Worm (Caenorhabditis elegans) whole organism, L1 larva: Measurements from ENCODE around the gene ilys-6.
A peak's percentile ranks its signal among the peaks of the same experiment; 100 is the strongest.

Experiments
- C04F5.9 ChIP-seq: sonication (generic microtip); optimal IDR thresholded peaks from 2 replicates; lab custom pipeline; 2016; ENCODE audit warnings: missing genetic modification characterization, missing compliant biosample characterization
- C16A3.4 ChIP-seq: fragments of 150-350 bp; optimal IDR thresholded peaks from 2 replicates; lab custom pipeline; 2014; ENCODE audit warnings: missing biosample characterization, missing genetic modification characterization
- Y116A8C.19 ChIP-seq: sonication (generic microtip); optimal IDR thresholded peaks from 2 replicates; lab custom pipeline; 2016; ENCODE audit warnings: missing compliant biosample characterization, missing genetic modification characterization, borderline replicate concordance
- aly-2 ChIP-seq: fragments of 150-350 bp; optimal IDR thresholded peaks from 2 replicates; lab custom pipeline; 2014; ENCODE audit warnings: missing biosample characterization, missing genetic modification characterization
- ama-1 ChIP-seq: fragments of 150-350 bp; optimal IDR thresholded peaks from 2 replicates; lab custom pipeline; 2014
- blmp-1 ChIP-seq: fragments of 150-350 bp; optimal IDR thresholded peaks from 2 replicates; lab custom pipeline; 2014; ENCODE audit warnings: missing biosample characterization, missing genetic modification characterization
- ceh-8 ChIP-seq: fragments of 200-800 bp; sonication (Bioruptor generic); optimal IDR thresholded peaks from 2 replicates; lab custom pipeline; 2018; ENCODE audit warnings: mild to moderate bottlenecking, missing genetic modification characterization, moderate library complexity, missing compliant biosample characterization
- ceh-82 ChIP-seq, 3 experiments: fragments of 150-350 bp in 1 of 3; sonication (generic microtip) in 2 of 3; optimal IDR thresholded peaks; 2 replicates each; lab custom pipeline; 2014 to 2017; ENCODE audit warnings: missing biosample characterization in 3 of 3, missing genetic modification characterization in 3 of 3
- ceh-90 ChIP-seq: sonication (generic microtip); optimal IDR thresholded peaks from 2 replicates; lab custom pipeline; 2016; ENCODE audit warnings: missing genetic modification characterization, missing compliant biosample characterization
- dpl-1 ChIP-seq, 3 experiments: fragments of 150-350 bp in 2 of 3; sonication (generic microtip) in 1 of 3; optimal IDR thresholded peaks; 2 replicates each; lab custom pipeline; 2014 to 2017; ENCODE audit warnings: missing biosample characterization in 3 of 3, missing genetic modification characterization in 3 of 3, missing genetic modification reagents in 3 of 3
- dsc-1 ChIP-seq: sonication (generic microtip); optimal IDR thresholded peaks from 2 replicates; lab custom pipeline; 2016; ENCODE audit warnings: mild to moderate bottlenecking, missing genetic modification characterization, missing compliant biosample characterization
- efl-1 ChIP-seq, 4 experiments: fragments of 150-350 bp; optimal IDR thresholded peaks in 3 of 4; peaks in 1 of 4; 1 replicate in 1 of 4; 2 replicates in 3 of 4; lab custom pipeline; 2014; ENCODE audit warnings: missing biosample characterization in 2 of 4, missing genetic modification characterization in 2 of 4, missing genetic modification reagents in 2 of 4
- egl-13 ChIP-seq: sonication (generic microtip); optimal IDR thresholded peaks from 2 replicates; lab custom pipeline; 2016; ENCODE audit warnings: missing genotype, missing genetic modification reagents, missing genetic modification characterization, missing compliant biosample characterization
- egl-27 ChIP-seq, 2 experiments: fragments of 150-350 bp in 1 of 2; sonication (generic microtip); optimal IDR thresholded peaks; 3 replicates each; lab custom pipeline; 2017 to 2018; ENCODE audit warnings: missing biosample characterization in 2 of 2, missing genetic modification characterization in 2 of 2, missing genetic modification reagents in 2 of 2
- fkh-10 ChIP-seq: sonication (generic microtip); optimal IDR thresholded peaks from 2 replicates; lab custom pipeline; 2017; ENCODE audit warnings: missing biosample characterization, missing genetic modification reagents, missing genetic modification characterization
- fkh-4 ChIP-seq: sonication (generic microtip); optimal IDR thresholded peaks from 2 replicates; lab custom pipeline; 2016; ENCODE audit warnings: missing compliant biosample characterization, missing genetic modification characterization, borderline replicate concordance
- fkh-8 ChIP-seq: sonication (generic microtip); optimal IDR thresholded peaks from 2 replicates; lab custom pipeline; 2016; ENCODE audit warnings: mild to moderate bottlenecking, missing genetic modification characterization, missing compliant biosample characterization
- fos-1 ChIP-seq: fragments of 150-350 bp; optimal IDR thresholded peaks from 2 replicates; lab custom pipeline; 2014; ENCODE audit warnings: missing biosample characterization, missing genetic modification characterization
- irx-1 ChIP-seq: sonication (generic microtip); optimal IDR thresholded peaks from 2 replicates; lab custom pipeline; 2016; ENCODE audit warnings: missing genetic modification characterization, missing compliant biosample characterization
- isw-1 ChIP-seq: fragments of 200-800 bp; sonication (Bioruptor generic); IDR thresholded peaks from 2 replicates; pipeline ENCODE4 v1.3.6; 2022; ENCODE audit warnings: missing genetic modification characterization, missing compliant biosample characterization
- jun-1 ChIP-seq: fragments of 150-350 bp; optimal IDR thresholded peaks from 2 replicates; lab custom pipeline; 2014; ENCODE audit warnings: missing biosample characterization, missing genetic modification reagents, missing genetic modification characterization
- lin-13 ChIP-seq: fragments of 150-350 bp; optimal IDR thresholded peaks from 2 replicates; lab custom pipeline; 2014; ENCODE audit warnings: missing biosample characterization, missing genetic modification reagents, missing genetic modification characterization
- lin-14 ChIP-seq: fragments of 200-800 bp; sonication (Bioruptor generic); optimal IDR thresholded peaks from 2 replicates; lab custom pipeline; 2018; ENCODE audit warnings: mild to moderate bottlenecking, missing genetic modification characterization, moderate library complexity, missing compliant biosample characterization
- lin-35 ChIP-seq, 2 experiments: fragments of 150-350 bp; optimal IDR thresholded peaks; 2 replicates each; lab custom pipeline; 2014; ENCODE audit warnings: missing biosample characterization in 2 of 2, missing genetic modification characterization in 2 of 2, missing genetic modification reagents in 2 of 2
- lin-39 ChIP-seq: fragments of 150-350 bp; optimal IDR thresholded peaks from 2 replicates; lab custom pipeline; 2014; ENCODE audit warnings: missing biosample characterization, missing genetic modification reagents, missing genetic modification characterization
- lsy-2 ChIP-seq, 2 experiments: fragments of 150-350 bp; optimal IDR thresholded peaks; 2 replicates each; lab custom pipeline; 2014; ENCODE audit warnings: missing biosample characterization in 2 of 2, missing genetic modification characterization in 2 of 2
- mab-9 ChIP-seq: fragments of 200-800 bp; sonication (Bioruptor generic); IDR thresholded peaks from 2 replicates; pipeline ENCODE4 v1.3.6; 2022; ENCODE audit warnings: missing genetic modification reagents, missing genetic modification characterization, missing compliant biosample characterization
- mdl-1 ChIP-seq, 2 experiments: fragments of 150-350 bp; optimal IDR thresholded peaks; 2 replicates each; lab custom pipeline; 2014 to 2017; ENCODE audit warnings: missing biosample characterization in 2 of 2, missing genetic modification characterization in 2 of 2, inconsistent platforms in 1 of 2
- mep-1 ChIP-seq: fragments of 150-350 bp; optimal IDR thresholded peaks from 2 replicates; lab custom pipeline; 2014; ENCODE audit warnings: missing biosample characterization, missing genetic modification characterization
- nhr-11 ChIP-seq: fragments of 150-350 bp; optimal IDR thresholded peaks from 2 replicates; lab custom pipeline; 2014; ENCODE audit warnings: missing biosample characterization, missing genetic modification characterization
- nhr-19 ChIP-seq: fragments of 200-800 bp; sonication (Bioruptor generic); conservative IDR thresholded peaks from 2 replicates; pipeline ENCODE4 v1.3.6; 2022; ENCODE audit warnings: missing genetic modification characterization, missing compliant biosample characterization
- nhr-20 ChIP-seq: sonication (generic microtip); optimal IDR thresholded peaks from 2 replicates; lab custom pipeline; 2016; ENCODE audit warnings: mild to moderate bottlenecking, missing genetic modification characterization, missing compliant biosample characterization
- nhr-237 ChIP-seq: fragments of 150-350 bp; optimal IDR thresholded peaks from 2 replicates; lab custom pipeline; 2014; ENCODE audit warnings: missing biosample characterization, missing genetic modification characterization
- nhr-28 ChIP-seq: fragments of 150-350 bp; optimal IDR thresholded peaks from 2 replicates; lab custom pipeline; 2014; ENCODE audit warnings: missing biosample characterization, missing genetic modification characterization
- nhr-47 ChIP-seq: sonication (generic microtip); optimal IDR thresholded peaks from 2 replicates; lab custom pipeline; 2016; ENCODE audit warnings: mild to moderate bottlenecking, missing genetic modification characterization, moderate library complexity, missing compliant biosample characterization
- nhr-71 ChIP-seq: sonication (generic microtip); optimal IDR thresholded peaks from 2 replicates; lab custom pipeline; 2016; ENCODE audit warnings: mild to moderate bottlenecking, missing genetic modification characterization, moderate library complexity, missing compliant biosample characterization
- nhr-77 ChIP-seq: fragments of 150-350 bp; optimal IDR thresholded peaks from 2 replicates; lab custom pipeline; 2014; ENCODE audit warnings: missing biosample characterization, missing genetic modification characterization
- nhr-85 ChIP-seq: sonication (generic microtip); peaks from one replicate; lab custom pipeline; 2016; ENCODE audit warnings: missing genetic modification characterization, inconsistent platforms, missing compliant biosample characterization
- nhr-90 ChIP-seq: sonication (generic microtip); optimal IDR thresholded peaks from 2 replicates; lab custom pipeline; 2016; ENCODE audit warnings: mild to moderate bottlenecking, missing genetic modification characterization, missing compliant biosample characterization; ENCODE audit not compliant: poor library complexity
- pag-3 ChIP-seq: sonication (generic microtip); optimal IDR thresholded peaks from 2 replicates; lab custom pipeline; 2017; ENCODE audit warnings: missing genetic modification characterization, mild to moderate bottlenecking, missing compliant biosample characterization, antibody characterized with exemption, borderline replicate concordance; ENCODE audit not compliant: insufficient read depth
- pqm-1 ChIP-seq: sonication (generic microtip); optimal IDR thresholded peaks from 3 replicates; lab custom pipeline; 2017; ENCODE audit warnings: missing biosample characterization, missing genetic modification characterization
- rnt-1 ChIP-seq: sonication (generic microtip); optimal IDR thresholded peaks from 2 replicates; lab custom pipeline; 2016; ENCODE audit warnings: mild to moderate bottlenecking, missing genetic modification characterization, moderate library complexity, missing compliant biosample characterization
- skn-1 ChIP-seq: fragments of 150-350 bp; optimal IDR thresholded peaks from 2 replicates; lab custom pipeline; 2014; ENCODE audit warnings: missing biosample characterization, missing genetic modification characterization
- snpc-4 ChIP-seq: fragments of 150-350 bp; optimal IDR thresholded peaks from 2 replicates; lab custom pipeline; 2014; ENCODE audit warnings: missing biosample characterization, missing genetic modification characterization
- snu-23 ChIP-seq: sonication (generic microtip); optimal IDR thresholded peaks from 2 replicates; lab custom pipeline; 2016; ENCODE audit warnings: missing genetic modification characterization, missing compliant biosample characterization
- swsn-7 ChIP-seq: sonication (generic microtip); optimal IDR thresholded peaks from 2 replicates; lab custom pipeline; 2016; ENCODE audit warnings: missing genetic modification characterization, missing compliant biosample characterization
- tbx-2 ChIP-seq: sonication (generic microtip); optimal IDR thresholded peaks from 2 replicates; lab custom pipeline; 2016; ENCODE audit warnings: missing genetic modification characterization, missing compliant biosample characterization
- tlp-1 ChIP-seq: fragments of 150-350 bp; optimal IDR thresholded peaks from 2 replicates; lab custom pipeline; 2014; ENCODE audit warnings: missing biosample characterization, missing genetic modification characterization
- unc-130 ChIP-seq: fragments of 150-350 bp; optimal IDR thresholded peaks from 2 replicates; lab custom pipeline; 2017; ENCODE audit warnings: missing biosample characterization, missing genetic modification characterization, inconsistent platforms
- unc-86 ChIP-seq: sonication (generic microtip); optimal IDR thresholded peaks from 2 replicates; lab custom pipeline; 2016; ENCODE audit warnings: missing genetic modification characterization, missing compliant biosample characterization
- zag-1 ChIP-seq: fragments of 150-350 bp; optimal IDR thresholded peaks from 2 replicates; lab custom pipeline; 2014; ENCODE audit warnings: missing biosample characterization, missing genetic modification characterization
- ztf-11 ChIP-seq, 2 experiments: sonication (generic microtip); optimal IDR thresholded peaks; 2 replicates each; lab custom pipeline; 2016 to 2017; ENCODE audit warnings: missing genetic modification characterization in 2 of 2, missing biosample characterization in 1 of 2, missing compliant biosample characterization in 1 of 2
- ztf-4 ChIP-seq: fragments of 150-350 bp; optimal IDR thresholded peaks from 2 replicates; lab custom pipeline; 2014; ENCODE audit warnings: missing biosample characterization, missing genetic modification characterization

The ilys-6 gene

DNA sequence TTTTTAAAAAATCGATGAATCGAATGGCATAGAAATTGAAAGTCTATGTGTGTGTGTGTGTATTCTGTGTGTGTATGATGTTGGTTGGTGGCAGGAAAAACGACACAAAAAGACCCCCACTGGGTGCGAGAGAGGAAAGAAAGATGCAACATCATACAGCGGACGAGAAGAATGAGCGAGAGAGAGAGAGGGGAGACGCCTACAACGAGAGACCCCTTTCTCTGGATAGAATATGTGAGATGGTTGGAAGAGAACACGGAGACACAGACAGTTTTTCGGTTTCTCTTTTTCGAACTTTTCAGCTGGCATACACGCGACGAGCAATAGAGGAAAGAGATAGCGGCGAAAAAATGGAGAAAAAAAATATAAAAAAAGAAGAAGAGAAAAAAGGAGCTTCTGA, 43.6 kb downstream of the ilys-6 start:
- no peak for TF ChIP-seq ztf-4 (tag; lab: Kevin White, UChicago)
- TF ChIP-seq tbx-2 = peak; percentile 64
- TF ChIP-seq lin-14 (GFP tag; lab: Kevin White, UChicago) = peak; percentile 96
- peak; percentile 18 to 51 (median 44) for TF ChIP-seq dpl-1 (GFP tag; optimal IDR thresholded peaks at IDR 0.05; lab: Kevin White, UChicago)
- no peak for TF ChIP-seq nhr-237 (tag; lab: Kevin White, UChicago)
- TF ChIP-seq nhr-90 (tag; lab: Kevin White, UChicago) = peak; percentile 3
- peak; percentile 67 for TF ChIP-seq unc-86 (tag; lab: Kevin White, UChicago)
- peak; percentile 47 for TF ChIP-seq jun-1 (tag; lab: Kevin White, UChicago)
- TF ChIP-seq nhr-77 (tag; lab: Kevin White, UChicago) = peak; percentile 28
- TF ChIP-seq swsn-7 (tag; lab: Kevin White, UChicago) = peak; percentile 62
- no peak for TF ChIP-seq ceh-90 (tag; lab: Kevin White, UChicago)
- TF ChIP-seq fkh-4 (tag; lab: Kevin White, UChicago) = no peak
- TF ChIP-seq ztf-11 (tag; optimal IDR thresholded peaks at IDR 0.05; lab: Kevin White, UChicago) = no peak
- TF ChIP-seq lsy-2 (tag; optimal IDR thresholded peaks at IDR 0.05; lab: Kevin White, UChicago) = peak; percentile 57 to 87
- peak; percentile 56 for TF ChIP-seq fos-1 (tag; lab: Kevin White, UChicago)
- TF ChIP-seq Y116A8C.19 (tag; lab: Kevin White, UChicago) = no peak
- TF ChIP-seq ceh-8 (GFP tag; lab: Kevin White, UChicago) = peak; percentile 36
- TF ChIP-seq fkh-8 (tag; lab: Kevin White, UChicago) = peak; percentile 62
- peak; percentile 63 to 71 for TF ChIP-seq efl-1 (optimal IDR thresholded peaks at IDR 0.05; lab: Kevin White, UChicago)
- peak; percentile 37 to 94 for TF ChIP-seq efl-1 (GFP tag; optimal IDR thresholded peaks at IDR 0.05 in 1 of 2; lab: Kevin White, UChicago)
- TF ChIP-seq nhr-71 (tag; lab: Kevin White, UChicago) = peak; percentile 83
- peak; percentile 51 for TF ChIP-seq lin-13 (GFP tag; lab: Kevin White, UChicago)
- peak; percentile 16 for TF ChIP-seq egl-13 (tag; lab: Kevin White, UChicago)
- TF ChIP-seq lin-35 (GFP tag; optimal IDR thresholded peaks at IDR 0.05; lab: Kevin White, UChicago) = peak; percentile 53 to 56
- TF ChIP-seq pqm-1 (tag; lab: Kevin White, UChicago) = no peak
- TF ChIP-seq egl-27 (tag; optimal IDR thresholded peaks at IDR 0.05; lab: Kevin White, UChicago) = peak in 1 of 2 experiments; percentile 67
- peak; percentile 62 for TF ChIP-seq C16A3.4 (tag; lab: Kevin White, UChicago)
- TF ChIP-seq nhr-20 (tag; lab: Kevin White, UChicago) = peak; percentile 60
- peak; percentile 33 for TF ChIP-seq nhr-11 (tag; lab: Kevin White, UChicago)
- peak; percentile 26 for TF ChIP-seq aly-2 (tag; lab: Kevin White, UChicago)
- TF ChIP-seq dsc-1 (tag; lab: Kevin White, UChicago) = peak; percentile 76
- TF ChIP-seq snpc-4 (tag; lab: Kevin White, UChicago) = no peak
- TF ChIP-seq fkh-10 = peak; percentile 62
- peak; percentile 95 for TF ChIP-seq blmp-1 (tag; lab: Kevin White, UChicago)
- peak in 1 of 2 experiments; percentile 71 for TF ChIP-seq mdl-1 (tag; optimal IDR thresholded peaks at IDR 0.05; lab: Kevin White, UChicago)
- TF ChIP-seq nhr-28 (tag; lab: Kevin White, UChicago) = no peak
- TF ChIP-seq mep-1 (tag; lab: Kevin White, UChicago) = peak; percentile 79
- no peak for TF ChIP-seq ama-1 (lab: Kevin White, UChicago)
- TF ChIP-seq snu-23 = peak; percentile 82
- TF ChIP-seq nhr-47 (tag; lab: Kevin White, UChicago) = peak; percentile 68
- peak; percentile 1 for TF ChIP-seq lin-39 (tag; lab: Kevin White, UChicago)
- peak; percentile 75 for TF ChIP-seq rnt-1 (tag; lab: Kevin White, UChicago)
- peak; percentile 5 for TF ChIP-seq C04F5.9 (tag; lab: Kevin White, UChicago)
- peak; percentile 32 for TF ChIP-seq zag-1
- TF ChIP-seq nhr-19 (GFP tag; lab: Robert Waterston, UW) = peak; percentile 51
- peak; percentile 46 for TF ChIP-seq skn-1 (tag; lab: Kevin White, UChicago)
- TF ChIP-seq mab-9 = no peak
- TF ChIP-seq pag-3 = peak; percentile 91
- TF ChIP-seq unc-130 = peak; percentile 8
- TF ChIP-seq tlp-1 (tag; lab: Kevin White, UChicago) = no peak
- TF ChIP-seq isw-1 (GFP tag; lab: Robert Waterston, UW) = peak; percentile 31; the same call in 1 of the 2 replicates
- peak; percentile 63 for TF ChIP-seq irx-1 (tag; lab: Kevin White, UChicago)
- TF ChIP-seq ceh-82 (tag; optimal IDR thresholded peaks at IDR 0.05; lab: Kevin White, UChicago) = peak; percentile 17 to 81 (median 53)
- peak; percentile 21 for TF ChIP-seq nhr-85 (tag; lab: Kevin White, UChicago)
